Comparison of ENCODE assay signal across 1 fruit fly cellular context in the genomic region with DNA sequence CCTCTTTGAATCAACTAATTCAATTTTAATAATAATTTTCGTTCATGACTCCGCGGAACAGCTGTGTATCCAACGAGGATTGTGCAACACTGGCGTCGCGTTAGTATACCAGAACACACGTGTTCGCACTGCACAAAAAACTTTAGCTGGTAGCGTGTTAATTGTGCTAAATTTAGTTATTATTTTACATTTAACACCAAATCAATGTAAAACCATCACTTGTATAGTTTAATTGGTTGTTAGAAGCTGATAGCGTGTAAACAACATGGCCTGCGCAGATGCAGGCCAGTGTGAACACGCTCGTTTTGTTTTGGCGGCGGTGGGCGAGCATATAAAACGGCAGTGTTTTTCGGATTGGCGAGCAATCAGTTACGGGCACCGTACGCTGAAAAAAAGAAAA.
TF ChIP-seq lines count a peak whose summit lies in the region.

A gene (minus strand): TSS at position 93 of the 400 bp plus-strand sequence.
A gene (plus strand): TSS at position 335 of the 400 bp plus-strand sequence.

TF ChIP-seq in whole organism, embryonic, 481 proteins besides CTCF, POLR2A, EP300 and RAD21 (continued from another document):
- TF ChIP-seq luna (GFP tag; optimal IDR thresholded peaks at IDR 0.05; lab: Kevin White, UChicago): no peak
- peak; percentile 68 for TF ChIP-seq ind (GFP tag; optimal IDR thresholded peaks at IDR 0.05; lab: Kevin White, UChicago)
- TF ChIP-seq vfl (GFP tag; optimal IDR thresholded peaks at IDR 0.05; lab: Kevin White, UChicago): peak; percentile 59
- TF ChIP-seq Ets65A (GFP tag; lab: Kevin White, UChicago): peak; percentile 97
- no peak for TF ChIP-seq Stat92E (GFP tag; optimal IDR thresholded peaks at IDR 0.05; lab: Kevin White, UChicago)
- TF ChIP-seq slbo (GFP tag; IDR thresholded peaks at IDR 0.05; lab: Robert Waterston, UW): peak; percentile 83
- peak; percentile 66 for TF ChIP-seq CG4404 (GFP tag; IDR thresholded peaks at IDR 0.05; lab: Robert Waterston, UW)
- peak; percentile 74 for TF ChIP-seq bab2 (GFP tag; optimal IDR thresholded peaks at IDR 0.05; lab: Kevin White, UChicago)
- peak; percentile 29; the same call in 1 of the 2 replicates for TF ChIP-seq Poxn (GFP tag; IDR thresholded peaks at IDR 0.05; lab: Robert Waterston, UW)
- peak; percentile 72 for TF ChIP-seq CG31224 (GFP tag; IDR thresholded peaks at IDR 0.05; lab: Robert Waterston, UW)
- TF ChIP-seq twi (tag; optimal IDR thresholded peaks at IDR 0.05; lab: Kevin White, UChicago): peak; percentile 63
- TF ChIP-seq CG17612 (GFP tag; IDR thresholded peaks at IDR 0.05; lab: Robert Waterston, UW): peak; percentile 27; the same call in 1 of the 2 replicates
- TF ChIP-seq cad (GFP tag; optimal IDR thresholded peaks at IDR 0.05; lab: Kevin White, UChicago): no peak
- TF ChIP-seq Lpt (GFP tag; optimal IDR thresholded peaks at IDR 0.05; lab: Kevin White, UChicago): no peak
- no peak for TF ChIP-seq ab (GFP tag; optimal IDR thresholded peaks at IDR 0.05; lab: Kevin White, UChicago)
- TF ChIP-seq CG2889 (GFP tag; IDR thresholded peaks at IDR 0.05; lab: Robert Waterston, UW): 0 out of 3 replicates have a peak, but pooled peaks have one; percentile 42
- no peak for TF ChIP-seq scrt (GFP tag; optimal IDR thresholded peaks at IDR 0.05; lab: Kevin White, UChicago)
